Fruit fly (Drosophila melanogaster) whole organism, embryonic: Measurements from ENCODE around the gene CG31029.
A peak's percentile ranks its signal among the peaks of the same experiment; 100 is the strongest.

Source experiments
- Awh ChIP-seq: fragments of 200-800 bp; sonication (Bioruptor generic); IDR thresholded peaks from 2 replicates; pipeline ENCODE4, ENCODE4 v1.3.6; 2022; ENCODE audit warnings: missing biosample characterization, missing genetic modification characterization
- CG10366 ChIP-seq: fragments of 200-800 bp; sonication (Bioruptor generic); IDR thresholded peaks from 2 replicates; pipeline ENCODE4 v1.3.6; 2022; ENCODE audit warnings: missing biosample characterization, missing genetic modification characterization
- CG10431 ChIP-seq: fragments of 200-800 bp; sonication (Bioruptor generic); optimal IDR thresholded peaks from 3 replicates; lab custom pipeline; 2018; ENCODE audit warnings: missing biosample characterization, mild to moderate bottlenecking, missing genetic modification characterization
- CG10959 ChIP-seq: fragments of 200-800 bp; sonication (Bioruptor generic); IDR thresholded peaks from 2 replicates; pipeline ENCODE4 v1.3.6; 2022; ENCODE audit warnings: missing biosample characterization, missing genetic modification characterization
- CG10979 ChIP-seq: fragments of 200-800 bp; sonication (Bioruptor generic); optimal IDR thresholded peaks from 2 replicates; lab custom pipeline; 2018; ENCODE audit warnings: missing biosample characterization, mild to moderate bottlenecking, missing genetic modification characterization, moderate library complexity
- CG11695 ChIP-seq: fragments of 200-800 bp; sonication (Bioruptor generic); IDR thresholded peaks from 3 replicates; pipeline ENCODE4 v1.3.6; 2022; ENCODE audit warnings: missing biosample characterization, missing genetic modification characterization
- CG11723 ChIP-seq: fragments of 200-800 bp; sonication (Bioruptor generic); optimal IDR thresholded peaks from 2 replicates; lab custom pipeline; 2017; ENCODE audit warnings: missing biosample characterization, mild to moderate bottlenecking, missing genetic modification characterization
- CG12219 ChIP-seq: fragments of 200-800 bp; sonication (Bioruptor generic); optimal IDR thresholded peaks from 3 replicates; lab custom pipeline; 2018; ENCODE audit warnings: missing biosample characterization, mild to moderate bottlenecking, missing genetic modification characterization
- CG12391 ChIP-seq: fragments of 200-800 bp; sonication (Bioruptor generic); optimal IDR thresholded peaks from 3 replicates; lab custom pipeline; 2018; ENCODE audit warnings: missing biosample characterization, mild to moderate bottlenecking, missing genetic modification characterization, moderate library complexity
- CG12659 ChIP-seq: fragments of 200-800 bp; sonication (Bioruptor generic); optimal IDR thresholded peaks from 3 replicates; lab custom pipeline; 2017; ENCODE audit warnings: mild to moderate bottlenecking, missing biosample characterization, missing genetic modification reagents, missing genetic modification characterization
- CG12769 ChIP-seq: fragments of 200-800 bp; sonication (Bioruptor generic); optimal IDR thresholded peaks from 2 replicates; lab custom pipeline; 2019; ENCODE audit warnings: missing biosample characterization, mild to moderate bottlenecking, missing genetic modification characterization, moderate library complexity
- CG14441 ChIP-seq: fragments of 200-800 bp; sonication (Bioruptor generic); IDR thresholded peaks from 2 replicates; pipeline ENCODE4 v1.3.6; 2022; ENCODE audit warnings: missing biosample characterization, missing genetic modification characterization
- CG14965 ChIP-seq: fragments of 200-800 bp; sonication (Bioruptor generic); optimal IDR thresholded peaks from 2 replicates; lab custom pipeline; 2016; ENCODE audit warnings: missing biosample characterization, missing genetic modification characterization, borderline replicate concordance
- CG16815 ChIP-seq: fragments of 200-800 bp; sonication (Bioruptor generic); optimal IDR thresholded peaks from 3 replicates; lab custom pipeline; 2017; ENCODE audit warnings: missing biosample characterization, mild to moderate bottlenecking, missing genetic modification characterization
- CG17361 ChIP-seq: fragments of 200-800 bp; sonication (Bioruptor generic); IDR thresholded peaks from 3 replicates; pipeline ENCODE4 v1.3.6; 2022; ENCODE audit warnings: missing biosample characterization, missing genetic modification characterization
- CG17829 ChIP-seq: fragments of 200-800 bp; optimal IDR thresholded peaks from 2 replicates; lab custom pipeline; 2019; ENCODE audit warnings: missing biosample characterization, mild to moderate bottlenecking, missing genetic modification characterization, moderate library complexity
- CG6272 ChIP-seq: fragments of 200-800 bp; sonication (Bioruptor generic); IDR thresholded peaks from 2 replicates; pipeline ENCODE4 v1.3.6; 2022; ENCODE audit warnings: missing biosample characterization, missing genetic modification characterization
- CG6765 ChIP-seq: fragments of 200-800 bp; sonication (Bioruptor generic); optimal IDR thresholded peaks from 3 replicates; lab custom pipeline; 2017; ENCODE audit warnings: missing biosample characterization, mild to moderate bottlenecking, missing genetic modification characterization
- CG8290 ChIP-seq, 3 experiments: fragments of 200-800 bp; sonication (Bioruptor generic); optimal IDR thresholded peaks; 2 replicates each; lab custom pipeline; 2016 to 2019; ENCODE audit warnings: missing biosample characterization in 3 of 3, missing genetic modification characterization in 3 of 3, mild to moderate bottlenecking in 2 of 3, moderate library complexity in 1 of 3
- CG9437 ChIP-seq: fragments of 200-800 bp; sonication (Bioruptor generic); optimal IDR thresholded peaks from 2 replicates; lab custom pipeline; 2018; ENCODE audit warnings: missing biosample characterization, mild to moderate bottlenecking, missing genetic modification characterization
- CG9727 ChIP-seq: fragments of 200-800 bp; sonication (Bioruptor generic); optimal IDR thresholded peaks from 3 replicates; lab custom pipeline; 2017; ENCODE audit warnings: missing biosample characterization, mild to moderate bottlenecking, missing genetic modification characterization
- CkIIα-i1 ChIP-seq: fragments of 200-800 bp; sonication (Bioruptor generic); IDR thresholded peaks from 2 replicates; pipeline ENCODE4 v1.3.6; 2022; ENCODE audit warnings: missing biosample characterization, missing genetic modification characterization
- Deaf1 ChIP-seq: fragments of 200-800 bp; optimal IDR thresholded peaks from 3 replicates; lab custom pipeline; 2019; ENCODE audit warnings: missing biosample characterization, mild to moderate bottlenecking, missing genetic modification characterization, moderate library complexity
- E2f2 ChIP-seq: fragments of 200-800 bp; sonication (Bioruptor generic); IDR thresholded peaks from 2 replicates; pipeline ENCODE4 v1.3.6; 2022; ENCODE audit warnings: missing biosample characterization, missing genetic modification characterization
- Hey ChIP-seq: fragments of 200-800 bp; sonication (Bioruptor generic); optimal IDR thresholded peaks from 3 replicates; lab custom pipeline; 2018; ENCODE audit warnings: missing biosample characterization, mild to moderate bottlenecking, missing genetic modification characterization
- Lpt ChIP-seq: fragments of >200 bp; optimal IDR thresholded peaks from 2 replicates; lab custom pipeline; 2018; ENCODE audit warnings: missing biosample characterization, missing genetic modification characterization
- Meics ChIP-seq: fragments of 200-800 bp; sonication (Bioruptor generic); optimal IDR thresholded peaks from 2 replicates; lab custom pipeline; 2017; ENCODE audit warnings: missing biosample characterization, mild to moderate bottlenecking, missing genetic modification characterization
- Ptx1 ChIP-seq: fragments of 200-800 bp; sonication (Bioruptor generic); IDR thresholded peaks from 2 replicates; pipeline ENCODE4 v1.3.6; 2022; ENCODE audit warnings: missing biosample characterization, missing genetic modification characterization
- Tbp ChIP-seq: fragments of >200 bp; optimal IDR thresholded peaks from 2 replicates; lab custom pipeline; 2018; ENCODE audit warnings: missing biosample characterization, missing genetic modification characterization
- ara ChIP-seq: fragments of 200-800 bp; sonication (Bioruptor generic); IDR thresholded peaks from 2 replicates; pipeline ENCODE4 v1.3.6; 2022; ENCODE audit warnings: missing biosample characterization, missing genetic modification characterization
- bowl ChIP-seq: fragments of 200-800 bp; sonication (Bioruptor generic); IDR thresholded peaks from 2 replicates; pipeline ENCODE4 v1.3.6; 2022; ENCODE audit warnings: missing biosample characterization, missing genetic modification characterization
- cas ChIP-seq: fragments of 200-800 bp; sonication (Bioruptor generic); IDR thresholded peaks from 2 replicates; pipeline ENCODE4 v1.3.6; 2022; ENCODE audit warnings: missing biosample characterization, missing genetic modification characterization
- dpn ChIP-seq, 2 experiments: fragments of 200-800 bp; sonication (Bioruptor generic); optimal IDR thresholded peaks; 3 replicates each; lab custom pipeline; 2016; ENCODE audit warnings: missing biosample characterization in 2 of 2, missing genetic modification characterization in 2 of 2
- eyg ChIP-seq: fragments of 200-800 bp; sonication (Bioruptor generic); optimal IDR thresholded peaks from 3 replicates; lab custom pipeline; 2016; ENCODE audit warnings: missing biosample characterization, missing genetic modification characterization
- gem ChIP-seq: fragments of 200-800 bp; sonication (Bioruptor generic); optimal IDR thresholded peaks from 2 replicates; lab custom pipeline; 2019; ENCODE audit warnings: missing biosample characterization, mild to moderate bottlenecking, missing genetic modification characterization, moderate library complexity
- grn ChIP-seq: fragments of 200-800 bp; sonication (Bioruptor generic); optimal IDR thresholded peaks from 3 replicates; lab custom pipeline; 2017; ENCODE audit warnings: missing biosample characterization, missing genetic modification characterization
- insv ChIP-seq, 2 experiments: fragments of 200-800 bp; sonication (Bioruptor generic); optimal IDR thresholded peaks; 3 replicates each; lab custom pipeline; 2016 to 2018; ENCODE audit warnings: missing biosample characterization in 2 of 2, missing genetic modification characterization in 2 of 2
- lab ChIP-seq: fragments of 200-800 bp; sonication (Bioruptor generic); optimal IDR thresholded peaks from 3 replicates; lab custom pipeline; 2017; ENCODE audit warnings: missing biosample characterization, missing genetic modification characterization, mild to moderate bottlenecking, moderate library complexity, missing genetic modification reagents
- peb ChIP-seq: fragments of 200-800 bp; sonication (Bioruptor generic); IDR thresholded peaks from 2 replicates; pipeline ENCODE4 v1.3.6; 2022; ENCODE audit warnings: missing biosample characterization, missing genetic modification characterization
- pho ChIP-seq: fragments of 200-800 bp; sonication (Bioruptor generic); optimal IDR thresholded peaks from 2 replicates; lab custom pipeline; 2016; ENCODE audit warnings: missing biosample characterization, missing genetic modification characterization
- pros ChIP-seq: fragments of 200-800 bp; sonication (Bioruptor generic); optimal IDR thresholded peaks from 3 replicates; lab custom pipeline; 2019; ENCODE audit warnings: missing biosample characterization, mild to moderate bottlenecking, missing genetic modification characterization, moderate library complexity
- sc ChIP-seq, 3 experiments: fragments of >200 bp in 2 of 3; fragments of 200-800 bp in 1 of 3; sonication (Bioruptor generic) in 1 of 3; optimal IDR thresholded peaks; 2 replicates in 2 of 3; 3 replicates in 1 of 3; lab custom pipeline; 2017; ENCODE audit warnings: mild to moderate bottlenecking in 1 of 3, missing biosample characterization in 1 of 3, missing genetic modification characterization in 1 of 3, missing genetic modification reagents in 1 of 3
- sqz ChIP-seq: fragments of 200-800 bp; sonication (Bioruptor generic); optimal IDR thresholded peaks from 3 replicates; lab custom pipeline; 2018; ENCODE audit warnings: missing biosample characterization, mild to moderate bottlenecking, missing genetic modification characterization
- tgo ChIP-seq: fragments of 200-800 bp; sonication (Bioruptor generic); IDR thresholded peaks from 3 replicates; pipeline ENCODE4 v1.3.6; 2022; ENCODE audit warnings: missing biosample characterization, missing genetic modification characterization
- trh ChIP-seq: fragments of 200-800 bp; sonication (Bioruptor generic); optimal IDR thresholded peaks from 2 replicates; lab custom pipeline; 2016; ENCODE audit warnings: missing biosample characterization, missing genetic modification characterization
- ttk ChIP-seq: fragments of 200-800 bp; sonication (Bioruptor generic); IDR thresholded peaks from 2 replicates; pipeline ENCODE4 v2.1.2; 2022; ENCODE audit warnings: missing biosample characterization, missing genetic modification characterization
- wor ChIP-seq: fragments of 200-800 bp; sonication (Bioruptor generic); IDR thresholded peaks from 2 replicates; pipeline ENCODE4 v1.3.6; 2022; ENCODE audit warnings: missing biosample characterization, missing genetic modification characterization

Gene CG31029

DNA sequence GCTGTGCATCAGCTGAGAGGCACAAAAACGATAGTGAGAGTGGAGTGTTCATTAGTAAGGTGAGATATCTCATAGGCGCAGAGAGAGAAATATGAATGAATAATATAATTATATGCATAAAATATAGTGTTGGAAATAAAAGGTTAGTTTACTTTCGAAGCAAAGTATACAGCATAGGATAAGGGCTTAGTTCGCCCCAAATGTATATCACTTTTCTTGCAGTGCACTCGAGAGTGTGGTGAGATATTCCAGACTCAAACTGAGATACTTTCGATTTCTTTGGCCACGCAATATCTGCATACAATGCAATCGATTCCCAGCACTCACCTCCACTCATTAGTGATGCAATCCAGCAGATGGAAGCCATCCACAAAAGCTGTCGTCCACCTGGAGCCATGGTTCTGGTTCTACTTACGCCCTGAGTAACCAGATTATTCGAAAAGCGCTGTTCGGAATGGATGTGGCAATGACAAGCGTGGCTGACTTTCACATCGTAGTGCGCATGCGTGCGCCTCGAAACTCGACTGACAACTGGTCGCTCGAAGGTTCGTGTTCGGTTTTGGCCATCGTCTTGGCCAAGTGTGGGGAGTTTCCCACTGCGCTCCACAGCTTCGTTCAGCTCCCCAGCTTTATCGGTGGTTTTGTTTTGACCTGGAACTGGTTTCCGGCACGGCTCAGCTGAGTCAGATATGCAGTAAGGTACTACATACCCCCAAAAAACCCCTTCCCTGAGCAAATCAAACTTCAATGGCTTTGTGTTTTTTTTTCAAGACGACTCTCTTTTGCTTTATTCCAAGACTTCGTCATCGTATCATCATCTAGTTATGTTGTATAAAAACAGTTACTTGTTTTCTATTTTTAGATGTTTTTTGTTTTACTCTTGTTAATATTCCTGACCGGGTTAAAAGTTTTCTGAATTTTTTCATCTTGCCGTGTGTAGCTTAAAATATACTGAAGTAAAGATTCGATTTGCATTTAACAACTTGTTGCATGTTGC, 38.8 kb upstream of the CG31029 start, which contains the start of gene Rsod (continued):
- peak; percentile 54 for TF ChIP-seq CG12391 (tag; lab: Kevin White, UChicago)
- TF ChIP-seq trh (GFP tag; lab: Kevin White, UChicago) = no peak
- peak; percentile 52 for TF ChIP-seq CG12219 (GFP tag; lab: Kevin White, UChicago)
- no peak for TF ChIP-seq CG8290 (GFP tag; optimal IDR thresholded peaks at IDR 0.05; lab: Kevin White, UChicago)
- TF ChIP-seq CG8290 (tag; optimal IDR thresholded peaks at IDR 0.05; lab: Kevin White, UChicago) = no peak
- TF ChIP-seq Hey = no peak
- TF ChIP-seq Awh (GFP tag; lab: Robert Waterston, UW) = peak; percentile 86
- TF ChIP-seq CG12769 (tag; lab: Kevin White, UChicago) = peak; percentile 65
- peak; percentile 59; the same call in 2 of the 3 replicates for TF ChIP-seq CG11695 (GFP tag; lab: Robert Waterston, UW)
- TF ChIP-seq sc (optimal IDR thresholded peaks at IDR 0.05; lab: Kevin White, UChicago) = no peak
- peak; percentile 50 for TF ChIP-seq sc (GFP tag; optimal IDR thresholded peaks at IDR 0.05; lab: Kevin White, UChicago)
- TF ChIP-seq CG9437 (GFP tag; lab: Kevin White, UChicago) = peak; percentile 15
- TF ChIP-seq CkIIα-i1 = no peak
- no peak for TF ChIP-seq insv (GFP tag; optimal IDR thresholded peaks at IDR 0.05; lab: Kevin White, UChicago)
- TF ChIP-seq Lpt (GFP tag; lab: Kevin White, UChicago) = no peak
- peak; percentile 78 for TF ChIP-seq Ptx1
- no peak for TF ChIP-seq CG14965
- peak; percentile 83 for TF ChIP-seq ttk (GFP tag; lab: Robert Waterston, UW)
- TF ChIP-seq CG14441 (GFP tag; lab: Robert Waterston, UW) = peak; percentile 69
- TF ChIP-seq CG10431 (GFP tag; lab: Kevin White, UChicago) = peak; percentile 27
- peak; percentile 4 for TF ChIP-seq CG6765
- TF ChIP-seq CG10959 (GFP tag; lab: Robert Waterston, UW) = peak; percentile 50; the same call in 1 of the 2 replicates
- TF ChIP-seq Meics = peak; percentile 30
- TF ChIP-seq CG11723 (GFP tag; lab: Kevin White, UChicago) = peak; percentile 36
- peak; percentile 76 for TF ChIP-seq ara
- peak; percentile 39 for TF ChIP-seq sqz (GFP tag; lab: Kevin White, UChicago)
- TF ChIP-seq CG6272 (GFP tag; lab: Robert Waterston, UW) = peak; percentile 55; the same call in 1 of the 2 replicates
- peak; percentile 74 for TF ChIP-seq gem
- TF ChIP-seq grn (GFP tag; lab: Kevin White, UChicago) = peak; percentile 7
- TF ChIP-seq bowl (GFP tag; lab: Robert Waterston, UW) = peak; percentile 47
- no peak for TF ChIP-seq pho
- peak; percentile 31 for TF ChIP-seq CG17829 (tag; lab: Kevin White, UChicago)
- TF ChIP-seq cas (GFP tag; lab: Robert Waterston, UW) = peak; percentile 41; the same call in 1 of the 2 replicates
- TF ChIP-seq CG10979 (tag; lab: Kevin White, UChicago) = peak; percentile 68
- TF ChIP-seq CG10366 (GFP tag; lab: Robert Waterston, UW) = peak; percentile 79
- TF ChIP-seq tgo = peak; percentile 79
- TF ChIP-seq eyg = no peak
- peak; percentile 37 for TF ChIP-seq CG9727 (GFP tag; lab: Kevin White, UChicago)
- peak; percentile 28; the same call in 1 of the 2 replicates for TF ChIP-seq wor (GFP tag; lab: Robert Waterston, UW)
- TF ChIP-seq E2f2 (GFP tag; lab: Robert Waterston, UW) = peak; percentile 40; the same call in 1 of the 2 replicates
- peak; percentile 54 for TF ChIP-seq lab (GFP tag; lab: Kevin White, UChicago)
- peak; percentile 56 for TF ChIP-seq pros (GFP tag; lab: Kevin White, UChicago)
- TF ChIP-seq CG17361 (GFP tag; lab: Robert Waterston, UW) = peak; percentile 55
- TF ChIP-seq CG16815 (GFP tag; lab: Kevin White, UChicago) = peak; percentile 9
- TF ChIP-seq Tbp = no peak
- TF ChIP-seq peb (GFP tag; lab: Robert Waterston, UW) = peak; percentile 67
- peak; percentile 39 for TF ChIP-seq CG12659 (GFP tag; lab: Kevin White, UChicago)
- TF ChIP-seq Deaf1 = peak; percentile 83
- TF ChIP-seq dpn (GFP tag; optimal IDR thresholded peaks at IDR 0.05; lab: Kevin White, UChicago) = peak in 1 of 2 experiments; percentile 61
